Worm (Caenorhabditis elegans) whole organism, mixed stage, embryonic: ENCODE results near the gene fubl-2.

ENCODE experiments used
- cnd-1 ChIP-seq: fragments of 200-800 bp; sonication (Bioruptor generic); optimal IDR thresholded peaks from 2 replicates; lab custom pipeline; 2018; ENCODE audit warnings: mild to moderate bottlenecking, missing genetic modification characterization, missing compliant biosample characterization
- elt-1 ChIP-seq: sonication (generic microtip); optimal IDR thresholded peaks from 2 replicates; lab custom pipeline; 2017; ENCODE audit warnings: missing genetic modification characterization, mild to moderate bottlenecking, missing compliant biosample characterization, antibody characterized with exemption, moderate library complexity, borderline replicate concordance; ENCODE audit not compliant: insufficient read depth
- lin-13 ChIP-seq: fragments of 150-350 bp; optimal IDR thresholded peaks from 2 replicates; lab custom pipeline; 2014; ENCODE audit warnings: missing biosample characterization, missing genetic modification characterization
- lsy-2 ChIP-seq: fragments of 150-350 bp; optimal IDR thresholded peaks from 2 replicates; lab custom pipeline; 2014; ENCODE audit warnings: missing biosample characterization, missing genetic modification characterization
- mep-1 ChIP-seq: fragments of 150-350 bp; optimal IDR thresholded peaks from 2 replicates; lab custom pipeline; 2017; ENCODE audit warnings: missing biosample characterization, missing genetic modification reagents, missing genetic modification characterization, inconsistent platforms
- nhr-76 ChIP-seq: sonication (generic microtip); optimal IDR thresholded peaks from 2 replicates; lab custom pipeline; 2017; ENCODE audit warnings: missing biosample characterization, missing genetic modification characterization
- snpc-4 ChIP-seq: fragments of 150-350 bp; optimal IDR thresholded peaks from 2 replicates; lab custom pipeline; 2014; ENCODE audit warnings: missing biosample characterization, missing genetic modification characterization
- unc-62 ChIP-seq: fragments of 150-350 bp; optimal IDR thresholded peaks from 2 replicates; lab custom pipeline; 2014; ENCODE audit warnings: missing biosample characterization, missing genetic modification reagents, missing genetic modification characterization

DNA sequence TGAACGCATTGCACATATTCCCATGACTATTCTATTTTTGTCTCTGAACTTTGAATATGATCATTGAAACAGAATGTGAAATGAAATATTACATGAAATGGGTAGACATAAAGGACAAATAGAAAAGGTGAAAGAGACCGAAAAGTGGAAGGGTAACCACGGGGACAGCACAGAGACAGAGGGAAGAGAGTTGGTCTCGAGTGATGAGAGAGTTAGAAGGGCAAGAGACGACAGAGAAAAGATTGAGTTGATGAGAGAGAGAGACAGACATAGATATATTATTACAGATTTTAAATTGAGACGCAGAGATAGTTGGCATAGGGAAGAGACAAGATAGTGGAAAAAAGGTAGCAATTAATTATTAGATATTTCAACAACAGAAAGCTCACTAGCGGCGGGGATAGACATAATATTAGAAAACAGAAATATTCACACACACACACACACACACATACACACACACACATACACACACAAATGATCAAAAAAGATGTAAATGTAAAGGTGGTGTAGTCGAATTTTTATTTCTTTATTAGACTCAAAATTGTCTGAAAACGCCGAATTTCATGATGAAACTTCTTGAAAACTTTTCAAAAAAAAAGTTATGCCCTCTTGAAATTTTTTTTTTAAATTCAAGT, 29.2 kb upstream of the fubl-2 start:
- TF ChIP-seq elt-1 (tag; lab: Kevin White, UChicago): no peak
- no peak for TF ChIP-seq nhr-76 (tag; lab: Kevin White, UChicago)
- peak; percentile 25 for TF ChIP-seq lsy-2 (tag; lab: Kevin White, UChicago)
- no peak for TF ChIP-seq lin-13
- TF ChIP-seq snpc-4 (tag; lab: Kevin White, UChicago): no peak
- no peak for TF ChIP-seq cnd-1 (tag; lab: Kevin White, UChicago)
- TF ChIP-seq unc-62 (GFP tag; lab: Kevin White, UChicago): peak; percentile 70
- no peak for TF ChIP-seq mep-1 (tag; lab: Kevin White, UChicago)
